Fruit fly (Drosophila melanogaster): ENCODE results near the gene twin.
A peak's percentile ranks its signal among the peaks of the same experiment; 100 is the strongest.

The twin gene

DNA sequence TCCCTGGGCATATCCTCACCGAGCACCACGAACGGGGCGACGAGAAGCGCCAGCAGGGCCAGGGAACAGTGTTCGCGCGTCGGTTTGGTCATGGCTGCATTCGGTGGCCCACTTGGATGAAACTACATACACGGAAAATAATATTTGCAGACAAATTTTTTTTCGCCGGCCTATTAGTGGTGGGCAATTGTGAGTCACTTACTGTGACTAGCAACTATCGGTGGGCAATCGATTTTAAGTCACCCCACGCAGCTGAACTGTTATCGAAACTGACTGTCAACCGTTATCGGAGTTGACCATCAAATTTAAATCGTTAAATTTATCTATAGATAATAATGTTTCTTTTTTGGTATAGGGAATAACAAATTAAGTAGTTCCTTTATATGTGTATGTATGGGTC, 52.4 kb downstream of the twin start, which contains the start of gene CG5510 (continued):
- no peak for TF ChIP-seq CG18599 (GFP tag; optimal IDR thresholded peaks at IDR 0.05)
- no peak for TF ChIP-seq ATbp (GFP tag; optimal IDR thresholded peaks at IDR 0.05)
- no peak for TF ChIP-seq btn (GFP tag; optimal IDR thresholded peaks at IDR 0.05)
- TF ChIP-seq psq (GFP tag; optimal IDR thresholded peaks at IDR 0.05), result no peak
- TF ChIP-seq CG18011 (GFP tag; optimal IDR thresholded peaks at IDR 0.05), result no peak
- no peak for TF ChIP-seq CG30431 (GFP tag; optimal IDR thresholded peaks at IDR 0.05)
- peak; percentile 59 for TF ChIP-seq B-H2 (GFP tag; optimal IDR thresholded peaks at IDR 0.05)
- TF ChIP-seq CG2116 (GFP tag; optimal IDR thresholded peaks at IDR 0.05), result peak; percentile 94
- TF ChIP-seq ken (GFP tag; IDR thresholded peaks at IDR 0.05), result peak; percentile 79; the same call in 2 of the 3 replicates
- TF ChIP-seq cg (GFP tag; optimal IDR thresholded peaks at IDR 0.05), result no peak
- TF ChIP-seq CG32767 (GFP tag; IDR thresholded peaks at IDR 0.05), result no peak
- TF ChIP-seq Scr (GFP tag; IDR thresholded peaks at IDR 0.05; ENCODE audit: partially characterized antibody), result peak; percentile 96
- TF ChIP-seq zen2 (GFP tag; IDR thresholded peaks at IDR 0.05; ENCODE audit: partially characterized antibody), result peak; percentile 97
- TF ChIP-seq wdn (GFP tag; IDR thresholded peaks at IDR 0.05), result no peak
- no peak for TF ChIP-seq ash1 (GFP tag; optimal IDR thresholded peaks at IDR 0.05)
- TF ChIP-seq peb (GFP tag; IDR thresholded peaks at IDR 0.05), result 0 out of 2 replicates have a peak, but pooled peaks have one; percentile 11
- no peak for TF ChIP-seq CG6765 (GFP tag; optimal IDR thresholded peaks at IDR 0.05)
- TF ChIP-seq Nf-YA (GFP tag; IDR thresholded peaks at IDR 0.05), result no peak
- peak; percentile 66; the same call in 2 of the 3 replicates for TF ChIP-seq CG11456 (GFP tag; IDR thresholded peaks at IDR 0.05)
- no peak for TF ChIP-seq wek (GFP tag; optimal IDR thresholded peaks at IDR 0.05)
- TF ChIP-seq CG15073 (GFP tag; optimal IDR thresholded peaks at IDR 0.05), result no peak
- TF ChIP-seq fd3F (GFP tag; optimal IDR thresholded peaks at IDR 0.05), result peak; percentile 1
- TF ChIP-seq CG4854 (GFP tag; optimal IDR thresholded peaks at IDR 0.05), result peak; percentile 40
- TF ChIP-seq pan (optimal IDR thresholded peaks at IDR 0.05), result no peak
- TF ChIP-seq pan (GFP tag; optimal IDR thresholded peaks at IDR 0.05 in 1 of 2, IDR thresholded peaks at IDR 0.05 in 1 of 2), result peak in 1 of 2 experiments; percentile 53
- TF ChIP-seq Hr51 (GFP tag; optimal IDR thresholded peaks at IDR 0.05), result peak in 1 of 2 experiments; percentile 56
- no peak for TF ChIP-seq CG4730 (GFP tag; IDR thresholded peaks at IDR 0.05)
- no peak for TF ChIP-seq so (GFP tag; IDR thresholded peaks at IDR 0.05)
- TF ChIP-seq tin (GFP tag; optimal IDR thresholded peaks at IDR 0.05), result peak; percentile 66
- peak; percentile 99 for TF ChIP-seq CG13287 (GFP tag; IDR thresholded peaks at IDR 0.05; ENCODE audit: partially characterized antibody)
- TF ChIP-seq pnt (GFP tag; optimal IDR thresholded peaks at IDR 0.05), result peak; percentile 7
- TF ChIP-seq prd (optimal IDR thresholded peaks at IDR 0.05), result no peak
- TF ChIP-seq prd (GFP tag; IDR thresholded peaks at IDR 0.05), result peak; percentile 33; the same call in 2 of the 3 replicates
- no peak for TF ChIP-seq Asciz (GFP tag; optimal IDR thresholded peaks at IDR 0.05)
- no peak for TF ChIP-seq jigr1 (GFP tag; IDR thresholded peaks at IDR 0.05)
- peak; percentile 9 for TF ChIP-seq Atf3 (GFP tag; optimal IDR thresholded peaks at IDR 0.05)
- TF ChIP-seq CG10543 (GFP tag; optimal IDR thresholded peaks at IDR 0.05), result peak; percentile 34
- TF ChIP-seq CG17359 (tag; optimal IDR thresholded peaks at IDR 0.05), result peak; percentile 43
- peak; percentile 99 for TF ChIP-seq CG6791 (GFP tag; IDR thresholded peaks at IDR 0.05; ENCODE audit: partially characterized antibody)
- no peak for TF ChIP-seq CG11696 (GFP tag; IDR thresholded peaks at IDR 0.05)
- peak; percentile 73 for TF ChIP-seq sug (tag; optimal IDR thresholded peaks at IDR 0.05)
- peak; percentile 76 for TF ChIP-seq CG2712 (tag; optimal IDR thresholded peaks at IDR 0.05)
- peak; percentile 98 for TF ChIP-seq unc-4 (GFP tag; IDR thresholded peaks at IDR 0.05; ENCODE audit: partially characterized antibody)
- peak; percentile 62 for TF ChIP-seq CG8944 (GFP tag; optimal IDR thresholded peaks at IDR 0.05)
- TF ChIP-seq CG17829 (tag; optimal IDR thresholded peaks at IDR 0.05), result peak; percentile 71
- TF ChIP-seq CG31441 (GFP tag; IDR thresholded peaks at IDR 0.05), result peak; percentile 91
- no peak for TF ChIP-seq CG30020 (tag; optimal IDR thresholded peaks at IDR 0.05)
- TF ChIP-seq CG2889 (GFP tag; IDR thresholded peaks at IDR 0.05), result 0 out of 3 replicates have a peak, but pooled peaks have one; percentile 32
- no peak for TF ChIP-seq CG16863 (GFP tag; optimal IDR thresholded peaks at IDR 0.05)
- TF ChIP-seq chn (GFP tag; optimal IDR thresholded peaks at IDR 0.05), result peak; percentile 62
- TF ChIP-seq CG8765 (GFP tag; IDR thresholded peaks at IDR 0.05), result peak; percentile 7; the same call in 1 of the 2 replicates
